Worm (Caenorhabditis elegans) whole organism, late embryonic: ENCODE data around the gene tebp-2.

Experiments
- K02D7.2 ChIP-seq: sonication (generic microtip); optimal IDR thresholded peaks from 2 replicates; lab custom pipeline; 2017; ENCODE audit warnings: mild to moderate bottlenecking, missing genetic modification characterization, missing compliant biosample characterization
- T23F11.4 ChIP-seq: fragments of 200-800 bp; sonication (Bioruptor generic); optimal IDR thresholded peaks from 2 replicates; lab custom pipeline; 2018; ENCODE audit warnings: mild to moderate bottlenecking, missing genetic modification characterization, missing compliant biosample characterization
- Y22D7AL.16 ChIP-seq: sonication (generic microtip); optimal IDR thresholded peaks from 2 replicates; lab custom pipeline; 2016; ENCODE audit warnings: missing genetic modification characterization, missing compliant biosample characterization
- ahr-1 ChIP-seq: sonication (generic microtip); optimal IDR thresholded peaks from 2 replicates; lab custom pipeline; 2016; ENCODE audit warnings: missing genetic modification characterization, missing compliant biosample characterization
- ceh-19 ChIP-seq: fragments of 200-800 bp; sonication (Bioruptor generic); optimal IDR thresholded peaks from 2 replicates; lab custom pipeline; 2018; ENCODE audit warnings: mild to moderate bottlenecking, missing genetic modification characterization, missing compliant biosample characterization
- ceh-22 ChIP-seq: sonication (generic microtip); optimal IDR thresholded peaks from 2 replicates; lab custom pipeline; 2017; ENCODE audit warnings: missing biosample characterization, missing genetic modification characterization
- ceh-24 ChIP-seq: sonication (generic microtip); optimal IDR thresholded peaks from 2 replicates; lab custom pipeline; 2016; ENCODE audit warnings: mild to moderate bottlenecking, missing genetic modification characterization, missing compliant biosample characterization
- ceh-34 ChIP-seq: sonication (generic microtip); optimal IDR thresholded peaks from 2 replicates; lab custom pipeline; 2016; ENCODE audit warnings: mild to moderate bottlenecking, missing genetic modification characterization, missing compliant biosample characterization
- ceh-45 ChIP-seq: fragments of 200-800 bp; sonication (Bioruptor generic); IDR thresholded peaks from 2 replicates; pipeline ENCODE4 v1.3.6; 2022; ENCODE audit warnings: missing genetic modification reagents, missing genetic modification characterization, missing compliant biosample characterization
- ceh-6 ChIP-seq: fragments of 200-800 bp; sonication (Bioruptor generic); optimal IDR thresholded peaks from 2 replicates; lab custom pipeline; 2018; ENCODE audit warnings: mild to moderate bottlenecking, missing genetic modification characterization, missing compliant biosample characterization
- dmd-4 ChIP-seq: sonication (generic microtip); optimal IDR thresholded peaks from 2 replicates; lab custom pipeline; 2016; ENCODE audit warnings: borderline replicate concordance, missing genetic modification characterization, missing compliant biosample characterization
- dve-1 ChIP-seq: sonication (generic microtip); optimal IDR thresholded peaks from 2 replicates; lab custom pipeline; 2017; ENCODE audit warnings: antibody characterized with exemption, mild to moderate bottlenecking, missing genetic modification characterization, missing compliant biosample characterization
- elt-2 ChIP-seq: sonication (generic microtip); optimal IDR thresholded peaks from 2 replicates; lab custom pipeline; 2016; ENCODE audit warnings: missing genetic modification reagents, missing genetic modification characterization, missing compliant biosample characterization
- elt-4 ChIP-seq: sonication (generic microtip); optimal IDR thresholded peaks from 2 replicates; lab custom pipeline; 2016; ENCODE audit warnings: missing genetic modification characterization, missing compliant biosample characterization
- fax-1 ChIP-seq: sonication (generic microtip); optimal IDR thresholded peaks from 2 replicates; lab custom pipeline; 2016; ENCODE audit warnings: missing genotype, missing genetic modification characterization, missing compliant biosample characterization
- fkh-6 ChIP-seq: sonication (generic microtip); optimal IDR thresholded peaks from 2 replicates; lab custom pipeline; 2016; ENCODE audit warnings: missing genetic modification characterization, missing compliant biosample characterization
- hlh-13 ChIP-seq: fragments of 200-800 bp; sonication (Bioruptor generic); optimal IDR thresholded peaks from 2 replicates; lab custom pipeline; 2018; ENCODE audit warnings: mild to moderate bottlenecking, missing genetic modification characterization, missing compliant biosample characterization
- hlh-15 ChIP-seq: sonication (generic microtip); optimal IDR thresholded peaks from 2 replicates; lab custom pipeline; 2016; ENCODE audit warnings: missing genetic modification characterization, missing compliant biosample characterization
- hlh-30 ChIP-seq: sonication (generic microtip); optimal IDR thresholded peaks from 2 replicates; lab custom pipeline; 2017; ENCODE audit warnings: antibody characterized with exemption, missing genetic modification characterization, missing compliant biosample characterization; ENCODE audit not compliant: insufficient read depth
- hlh-6 ChIP-seq: sonication (generic microtip); optimal IDR thresholded peaks from 2 replicates; lab custom pipeline; 2016; ENCODE audit warnings: missing genotype, missing genetic modification characterization, missing compliant biosample characterization
- hlh-8 ChIP-seq: sonication (generic microtip); optimal IDR thresholded peaks from 2 replicates; lab custom pipeline; 2016; ENCODE audit warnings: missing genotype, missing genetic modification characterization, missing compliant biosample characterization
- lin-11 ChIP-seq: fragments of 200-800 bp; sonication (Bioruptor generic); optimal IDR thresholded peaks from 2 replicates; lab custom pipeline; 2018; ENCODE audit warnings: mild to moderate bottlenecking, missing genetic modification characterization, missing compliant biosample characterization
- mec-3 ChIP-seq: sonication (generic microtip); optimal IDR thresholded peaks from 2 replicates; lab custom pipeline; 2016; ENCODE audit warnings: borderline replicate concordance, missing genetic modification characterization, missing compliant biosample characterization
- nfya-1 ChIP-seq: sonication (generic microtip); optimal IDR thresholded peaks from 2 replicates; lab custom pipeline; 2017; ENCODE audit warnings: missing genetic modification characterization, mild to moderate bottlenecking, missing compliant biosample characterization, antibody characterized with exemption, moderate library complexity
- nhr-11 ChIP-seq: fragments of 150-350 bp; optimal IDR thresholded peaks from 2 replicates; lab custom pipeline; 2014; ENCODE audit warnings: missing biosample characterization, missing genetic modification characterization
- pag-3 ChIP-seq: sonication (generic microtip); optimal IDR thresholded peaks from 2 replicates; lab custom pipeline; 2016; ENCODE audit warnings: missing compliant biosample characterization, missing genetic modification characterization, borderline replicate concordance
- pat-9 ChIP-seq: fragments of 200-800 bp; sonication (Bioruptor generic); optimal IDR thresholded peaks from 2 replicates; lab custom pipeline; 2018; ENCODE audit warnings: mild to moderate bottlenecking, missing genetic modification characterization, moderate library complexity, missing compliant biosample characterization
- pax-1 ChIP-seq: fragments of 150-350 bp; optimal IDR thresholded peaks from 2 replicates; lab custom pipeline; 2014; ENCODE audit warnings: missing biosample characterization, missing genetic modification characterization
- pha-2 ChIP-seq: sonication (generic microtip); optimal IDR thresholded peaks from 2 replicates; lab custom pipeline; 2017; ENCODE audit warnings: mild to moderate bottlenecking, missing genetic modification characterization, missing compliant biosample characterization
- pqm-1 ChIP-seq: sonication (generic microtip); optimal IDR thresholded peaks from 2 replicates; lab custom pipeline; 2016; ENCODE audit warnings: missing genetic modification characterization, missing compliant biosample characterization
- pros-1 ChIP-seq: fragments of 150-350 bp; optimal IDR thresholded peaks from 2 replicates; lab custom pipeline; 2014; ENCODE audit warnings: missing biosample characterization, missing genetic modification reagents, missing genetic modification characterization
- ref-2 ChIP-seq: sonication (generic microtip); optimal IDR thresholded peaks from 2 replicates; lab custom pipeline; 2016; ENCODE audit warnings: missing genetic modification characterization, missing compliant biosample characterization
- rnt-1 ChIP-seq: sonication (generic microtip); optimal IDR thresholded peaks from 2 replicates; lab custom pipeline; 2016; ENCODE audit warnings: missing genetic modification characterization, missing compliant biosample characterization
- sox-2 ChIP-seq: fragments of 200-800 bp; sonication (Bioruptor generic); IDR thresholded peaks from 2 replicates; pipeline ENCODE4 v1.3.6; 2022; ENCODE audit warnings: missing genetic modification reagents, missing genetic modification characterization, missing compliant biosample characterization
- sox-4 ChIP-seq: sonication (generic microtip); optimal IDR thresholded peaks from 2 replicates; lab custom pipeline; 2017; ENCODE audit warnings: mild to moderate bottlenecking, missing genetic modification characterization, inconsistent platforms, missing compliant biosample characterization
- syd-9 ChIP-seq: sonication (generic microtip); optimal IDR thresholded peaks from 2 replicates; lab custom pipeline; 2016; ENCODE audit warnings: mild to moderate bottlenecking, missing genetic modification characterization, moderate library complexity, missing compliant biosample characterization
- tbx-2 ChIP-seq: sonication (generic microtip); optimal IDR thresholded peaks from 2 replicates; lab custom pipeline; 2016; ENCODE audit warnings: missing genetic modification characterization, missing compliant biosample characterization
- ttx-3 ChIP-seq: sonication (generic microtip); optimal IDR thresholded peaks from 2 replicates; lab custom pipeline; 2016; ENCODE audit warnings: missing genetic modification reagents, missing genetic modification characterization, missing compliant biosample characterization
- unc-42 ChIP-seq: sonication (generic microtip); optimal IDR thresholded peaks from 2 replicates; lab custom pipeline; 2016; ENCODE audit warnings: missing genotype, missing genetic modification characterization, missing compliant biosample characterization
- unc-55 ChIP-seq: sonication (generic microtip); optimal IDR thresholded peaks from 2 replicates; lab custom pipeline; 2017; ENCODE audit warnings: missing biosample characterization, missing genetic modification reagents, missing genetic modification characterization
- ztf-16 ChIP-seq: sonication (generic microtip); optimal IDR thresholded peaks from 2 replicates; lab custom pipeline; 2017; ENCODE audit warnings: missing genetic modification characterization, missing compliant biosample characterization

tebp-2 gene

ce11 chrIV:5494099-5494498, 47.3 kb upstream of the tebp-2 start:
- TF ChIP-seq pag-3: no peak
- TF ChIP-seq hlh-8 (tag; lab: Kevin White, UChicago): no peak
- no peak for TF ChIP-seq nhr-11
- TF ChIP-seq elt-2 (tag; lab: Kevin White, UChicago): no peak
- TF ChIP-seq pros-1: no peak
- no peak for TF ChIP-seq sox-4
- no peak for TF ChIP-seq T23F11.4 (GFP tag; lab: Kevin White, UChicago)
- TF ChIP-seq pax-1 (tag; lab: Kevin White, UChicago): no peak
- TF ChIP-seq dmd-4: no peak
- TF ChIP-seq hlh-13: no peak
- TF ChIP-seq, all 69 proteins: peak for 0

ce11 chrIV:5501414-5501813, 40.0 kb upstream of the tebp-2 start:
- TF ChIP-seq ceh-45 (GFP tag; lab: Robert Waterston, UW) (no peak), unc-42 (tag; lab: Kevin White, UChicago) (peak; percentile 58)

ce11 chrIV:5502610-5503009, 38.8 kb upstream of the tebp-2 start:
- TF ChIP-seq syd-9 (tag; lab: Kevin White, UChicago) (no peak), lin-11 (tag; lab: Kevin White, UChicago) (no peak), T23F11.4 (GFP tag; lab: Kevin White, UChicago) (no peak), K02D7.2 (tag; lab: Kevin White, UChicago) (no peak), ceh-22 (no peak), elt-2 (tag; lab: Kevin White, UChicago) (no peak), pat-9 (tag; lab: Kevin White, UChicago) (no peak), ceh-6 (GFP tag; lab: Kevin White, UChicago) (no peak), unc-42 (tag; lab: Kevin White, UChicago) (peak; percentile 33), ceh-19 (GFP tag; lab: Kevin White, UChicago) (no peak), ttx-3 (no peak), nfya-1 (tag; lab: Kevin White, UChicago) (peak; percentile 1), ceh-34 (tag; lab: Kevin White, UChicago) (no peak), fkh-6 (tag; lab: Kevin White, UChicago) (no peak)

- TF ChIP-seq elt-2 (tag; lab: Kevin White, UChicago) (peak; percentile 55), ttx-3 (no peak), unc-55 (GFP tag; lab: Kevin White, UChicago) (peak; percentile 25)
These were observed 34.8 kb upstream of the tebp-2 start for ce11 chrIV:5506642-5507041.

ce11 chrIV:5507754-5508153, 33.7 kb upstream of the tebp-2 start:
- TF ChIP-seq elt-4 (tag; lab: Kevin White, UChicago) (no peak), ztf-16 (tag; lab: Kevin White, UChicago) (no peak), sox-2 (GFP tag; lab: Robert Waterston, UW) (no peak), ahr-1 (tag; lab: Kevin White, UChicago) (no peak), unc-42 (tag; lab: Kevin White, UChicago) (no peak), hlh-30 (no peak), fax-1 (tag; lab: Kevin White, UChicago) (no peak), hlh-15 (no peak), ref-2 (tag; lab: Kevin White, UChicago) (no peak), mec-3 (no peak), Y22D7AL.16 (tag; lab: Kevin White, UChicago) (no peak), ceh-24 (tag; lab: Kevin White, UChicago) (no peak), unc-55 (GFP tag; lab: Kevin White, UChicago) (peak; percentile 68), ceh-34 (tag; lab: Kevin White, UChicago) (no peak), ceh-6 (GFP tag; lab: Kevin White, UChicago) (no peak), hlh-6 (tag; lab: Kevin White, UChicago) (no peak), pha-2 (tag; lab: Kevin White, UChicago) (no peak), lin-11 (tag; lab: Kevin White, UChicago) (no peak), tbx-2 (tag; lab: Kevin White, UChicago) (peak; percentile 18), dve-1 (no peak), rnt-1 (tag; lab: Kevin White, UChicago) (peak; percentile 25), pqm-1 (tag; lab: Kevin White, UChicago) (no peak), nfya-1 (tag; lab: Kevin White, UChicago) (no peak), pax-1 (tag; lab: Kevin White, UChicago) (no peak)
